Fruit fly (Drosophila melanogaster) whole organism, wandering third instar larva: ENCODE data around the gene OXA1L.
A peak's percentile ranks its signal among the peaks of the same experiment; 100 is the strongest.

ENCODE experiments used
- Abd-B ChIP-seq: fragments of >200 bp; optimal IDR thresholded peaks from 2 replicates; lab custom pipeline; 2017; ENCODE audit warnings: missing biosample characterization, missing genetic modification characterization
- CG32264 ChIP-seq: fragments of 200-800 bp; sonication (Bioruptor generic); optimal IDR thresholded peaks from 2 replicates; lab custom pipeline; 2016; ENCODE audit warnings: missing biosample characterization, missing genetic modification characterization
- CG9705 ChIP-seq: fragments of 200-800 bp; sonication (Bioruptor generic); optimal IDR thresholded peaks from 2 replicates; lab custom pipeline; 2018; ENCODE audit warnings: missing biosample characterization, mild to moderate bottlenecking, missing genetic modification characterization
- CrebA ChIP-seq: fragments of 200-800 bp; sonication (Bioruptor generic); optimal IDR thresholded peaks from 2 replicates; lab custom pipeline; 2016; ENCODE audit warnings: missing biosample characterization, mild to moderate bottlenecking, missing genetic modification characterization, borderline replicate concordance
- Dfd ChIP-seq: fragments of >200 bp; optimal IDR thresholded peaks from 2 replicates; lab custom pipeline; 2017; ENCODE audit warnings: missing biosample characterization, missing genetic modification characterization
- Dif ChIP-seq: fragments of 200-275, 200-300 bp; sonication (Bioruptor generic); optimal IDR thresholded peaks from 2 replicates; lab custom pipeline; 2018; ENCODE audit warnings: missing biosample characterization, missing genetic modification characterization; ENCODE audit not compliant: partially characterized antibody
- GATAd ChIP-seq: sonication (Bioruptor generic); optimal IDR thresholded peaks from 2 replicates; lab custom pipeline; 2016; ENCODE audit warnings: missing biosample characterization, missing genetic modification characterization
- HLH106 ChIP-seq: fragments of 200-800 bp; optimal IDR thresholded peaks from 3 replicates; lab custom pipeline; 2019; ENCODE audit warnings: missing biosample characterization, mild to moderate bottlenecking, missing genetic modification characterization, moderate library complexity
- Hnf4 ChIP-seq: fragments of 200-800 bp; sonication (Bioruptor generic); optimal IDR thresholded peaks from 2 replicates; lab custom pipeline; 2016; ENCODE audit warnings: missing biosample characterization, mild to moderate bottlenecking, missing genetic modification characterization
- Hr78 ChIP-seq: fragments of >200 bp; optimal IDR thresholded peaks from 2 replicates; lab custom pipeline; 2017; ENCODE audit warnings: missing biosample characterization, missing genetic modification characterization
- Hr83 ChIP-seq: fragments of 200-300 bp; sonication (Bioruptor generic); optimal IDR thresholded peaks from 2 replicates; lab custom pipeline; 2016; ENCODE audit warnings: missing biosample characterization, mild to moderate bottlenecking, missing genetic modification characterization, moderate library complexity; ENCODE audit not compliant: poor library complexity, severe bottlenecking
- Jra ChIP-seq: sonication (Bioruptor generic); optimal IDR thresholded peaks from 2 replicates; lab custom pipeline; 2016; ENCODE audit warnings: missing biosample characterization, missing genetic modification characterization
- Mio ChIP-seq: sonication (Bioruptor generic); optimal IDR thresholded peaks from 2 replicates; lab custom pipeline; 2016; ENCODE audit warnings: missing biosample characterization, missing genetic modification characterization
- Myc ChIP-seq: fragments of >200 bp; optimal IDR thresholded peaks from 2 replicates; lab custom pipeline; 2017
- N ChIP-seq: fragments of >200 bp; optimal IDR thresholded peaks from 2 replicates; lab custom pipeline; 2018; ENCODE audit warnings: missing biosample characterization, missing external identifiers, missing genetic modification characterization
- OdsH ChIP-seq: fragments of 200-800 bp; sonication (Bioruptor generic); optimal IDR thresholded peaks from 2 replicates; lab custom pipeline; 2016; ENCODE audit warnings: missing biosample characterization, mild to moderate bottlenecking, missing genetic modification characterization
- Rel ChIP-seq, 2 experiments: fragments of 200-800 bp; sonication (Bioruptor generic) in 1 of 2; optimal IDR thresholded peaks; 2 replicates in 1 of 2; 3 replicates in 1 of 2; lab custom pipeline; 2016 to 2019; ENCODE audit warnings: mild to moderate bottlenecking in 2 of 2, missing biosample characterization in 2 of 2, missing genetic modification characterization in 2 of 2, moderate library complexity in 1 of 2
- Sp1 ChIP-seq: fragments of 200-800 bp; sonication (Bioruptor generic); optimal IDR thresholded peaks from 3 replicates; lab custom pipeline; 2019; ENCODE audit warnings: missing biosample characterization, mild to moderate bottlenecking, missing genetic modification characterization, moderate library complexity
- Vsx2 ChIP-seq: fragments of 200-300, 225-300 bp; sonication (Bioruptor generic); optimal IDR thresholded peaks from 2 replicates; lab custom pipeline; 2018; ENCODE audit warnings: missing biosample characterization, missing genetic modification characterization; ENCODE audit not compliant: partially characterized antibody
- br ChIP-seq: fragments of 200-800 bp; sonication (Bioruptor generic); optimal IDR thresholded peaks from 2 replicates; lab custom pipeline; 2016; ENCODE audit warnings: missing biosample characterization, missing genetic modification characterization
- brk ChIP-seq: fragments of 200-800 bp; sonication (Bioruptor generic); optimal IDR thresholded peaks from 2 replicates; lab custom pipeline; 2016; ENCODE audit warnings: missing biosample characterization, mild to moderate bottlenecking, missing genetic modification characterization
- dl ChIP-seq, 2 experiments: fragments of 175-275, 200-275 bp in 1 of 2; fragments of 200-275 bp in 1 of 2; sonication (Bioruptor generic); optimal IDR thresholded peaks; lab custom pipeline; 2018; ENCODE audit warnings: mild to moderate bottlenecking in 2 of 2, missing biosample characterization in 2 of 2, missing genetic modification characterization in 2 of 2, moderate library complexity in 2 of 2; ENCODE audit not compliant: partially characterized antibody in 2 of 2, insufficient read depth in 1 of 2
- dmrt93B ChIP-seq: fragments of 200-800 bp; sonication (Bioruptor generic); optimal IDR thresholded peaks from 2 replicates; lab custom pipeline; 2018; ENCODE audit warnings: missing biosample characterization, mild to moderate bottlenecking, missing genetic modification characterization
- dsf ChIP-seq: sonication (Bioruptor generic); optimal IDR thresholded peaks from 2 replicates; lab custom pipeline; 2016; ENCODE audit warnings: missing biosample characterization, missing genetic modification characterization, borderline replicate concordance
- ey ChIP-seq: fragments of 200-800 bp; sonication (Bioruptor generic); optimal IDR thresholded peaks from 2 replicates; lab custom pipeline; 2016; ENCODE audit warnings: missing biosample characterization, missing genetic modification characterization
- foxo ChIP-seq, 2 experiments: fragments of 200-800 bp; sonication (Bioruptor generic); optimal IDR thresholded peaks; 2 replicates in 1 of 2; 3 replicates in 1 of 2; lab custom pipeline; 2016 to 2017; ENCODE audit warnings: missing biosample characterization in 2 of 2, missing genetic modification characterization in 2 of 2
- fru ChIP-seq: fragments of 200-800 bp; sonication (Bioruptor generic); optimal IDR thresholded peaks from 3 replicates; lab custom pipeline; 2016; ENCODE audit warnings: missing biosample characterization, mild to moderate bottlenecking, missing genetic modification characterization
- h ChIP-seq: fragments of 200-800 bp; sonication (Bioruptor generic); optimal IDR thresholded peaks from 3 replicates; lab custom pipeline; 2016; ENCODE audit warnings: missing biosample characterization, mild to moderate bottlenecking, missing genetic modification characterization
- jim ChIP-seq: fragments of 175-275, 200-325 bp; sonication (Bioruptor generic); optimal IDR thresholded peaks from 2 replicates; lab custom pipeline; 2016; ENCODE audit warnings: missing biosample characterization, mild to moderate bottlenecking, missing genetic modification characterization
- lola ChIP-seq: fragments of >200 bp; optimal IDR thresholded peaks from 2 replicates; lab custom pipeline; 2017; ENCODE audit warnings: missing biosample characterization, missing genetic modification characterization
- pan ChIP-seq: fragments of >200 bp; optimal IDR thresholded peaks from 2 replicates; lab custom pipeline; 2017
- psq ChIP-seq: fragments of 200-800 bp; sonication (Bioruptor generic); optimal IDR thresholded peaks from 3 replicates; lab custom pipeline; 2017; ENCODE audit warnings: missing biosample characterization, mild to moderate bottlenecking, missing genetic modification characterization, moderate library complexity
- rgr ChIP-seq: fragments of 200-800 bp; sonication (Bioruptor generic); optimal IDR thresholded peaks from 3 replicates; lab custom pipeline; 2016; ENCODE audit warnings: missing biosample characterization, mild to moderate bottlenecking, missing genetic modification characterization
- sage ChIP-seq: fragments of 200-800 bp; sonication (Bioruptor generic); optimal IDR thresholded peaks from 2 replicates; lab custom pipeline; 2016; ENCODE audit warnings: missing biosample characterization, mild to moderate bottlenecking, missing genetic modification characterization
- sv ChIP-seq: fragments of 200-800 bp; sonication (Bioruptor generic); optimal IDR thresholded peaks from 3 replicates; lab custom pipeline; 2016; ENCODE audit warnings: missing biosample characterization, missing genetic modification characterization
- tai ChIP-seq: sonication (Bioruptor generic); optimal IDR thresholded peaks from 2 replicates; lab custom pipeline; 2016; ENCODE audit warnings: missing biosample characterization, missing genetic modification characterization
- usp ChIP-seq: fragments of >200 bp; optimal IDR thresholded peaks from 2 replicates; lab custom pipeline; 2017; ENCODE audit warnings: missing biosample characterization, missing genetic modification characterization
- woc ChIP-seq: sonication (Bioruptor generic); optimal IDR thresholded peaks from 2 replicates; lab custom pipeline; 2016; ENCODE audit warnings: missing biosample characterization, mild to moderate bottlenecking, missing genetic modification characterization

Gene OXA1L

DNA sequence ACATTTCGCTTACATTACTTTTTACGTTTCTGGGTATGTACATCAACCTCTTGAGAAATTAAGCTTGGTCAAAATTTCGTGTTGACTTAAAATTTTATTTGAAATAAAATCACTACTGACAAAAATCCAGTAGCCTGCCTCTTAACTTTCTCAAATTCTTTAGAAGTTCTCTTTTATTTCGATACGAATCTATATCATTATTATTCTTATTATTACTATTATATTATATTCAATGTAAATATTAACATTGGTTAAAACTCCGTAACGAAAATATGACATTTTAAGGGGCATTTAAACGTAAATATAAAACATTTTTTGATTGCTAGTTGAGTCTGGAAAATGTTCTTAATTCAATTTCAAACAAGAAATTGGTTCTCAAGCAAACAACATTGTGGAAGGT lies at the start of gene OXA1L:
Gene OXA1L, minus strand, starts transcription at position 101 of the 400 bp plus-strand sequence.
- no peak for TF ChIP-seq h (GFP tag; lab: Kevin White, UChicago)
- no peak for TF ChIP-seq Mio (GFP tag; lab: Kevin White, UChicago)
- TF ChIP-seq OdsH (GFP tag; lab: Kevin White, UChicago): no peak
- no peak for TF ChIP-seq Rel (GFP tag; optimal IDR thresholded peaks at IDR 0.05; lab: Kevin White, UChicago)
- no peak for TF ChIP-seq Rel (tag; optimal IDR thresholded peaks at IDR 0.05; lab: Kevin White, UChicago)
- TF ChIP-seq Hr78 (GFP tag; lab: Kevin White, UChicago): no peak
- TF ChIP-seq dl (GFP tag; optimal IDR thresholded peaks at IDR 0.05; lab: Kevin White, UChicago; ENCODE audit: insufficient read depth in 1 of 2, partially characterized antibody in 2 of 2): no peak
- no peak for TF ChIP-seq jim (GFP tag; lab: Kevin White, UChicago)
- TF ChIP-seq foxo (GFP tag; optimal IDR thresholded peaks at IDR 0.05; lab: Kevin White, UChicago): no peak
- no peak for TF ChIP-seq sage (GFP tag; lab: Kevin White, UChicago)
- no peak for TF ChIP-seq Jra (GFP tag; lab: Kevin White, UChicago)
- no peak for TF ChIP-seq lola (GFP tag; lab: Kevin White, UChicago)
- TF ChIP-seq pan (lab: Kevin White, UChicago): no peak
- no peak for TF ChIP-seq Dfd (GFP tag; lab: Kevin White, UChicago)
- no peak for TF ChIP-seq Myc (lab: Kevin White, UChicago)

dm6 chr3L:10934983-10935539 lies 48.8 kb upstream of the OXA1L start:
- TF ChIP-seq Abd-B (GFP tag; lab: Kevin White, UChicago) (no peak), dl (GFP tag; optimal IDR thresholded peaks at IDR 0.05; lab: Kevin White, UChicago; ENCODE audit: insufficient read depth in 1 of 2, partially characterized antibody in 2 of 2) (no peak), fru (GFP tag; lab: Kevin White, UChicago) (peak; percentile 44), Jra (GFP tag; lab: Kevin White, UChicago) (peak; percentile 5), tai (GFP tag; lab: Kevin White, UChicago) (no peak), Sp1 (GFP tag; lab: Kevin White, UChicago) (peak; percentile 44), CG32264 (GFP tag; lab: Kevin White, UChicago) (no peak), jim (GFP tag; lab: Kevin White, UChicago) (no peak), Vsx2 (GFP tag; lab: Kevin White, UChicago) (no peak), foxo (GFP tag; optimal IDR thresholded peaks at IDR 0.05; lab: Kevin White, UChicago) (peak in 1 of 2 experiments; percentile 17), Myc (lab: Kevin White, UChicago) (no peak), dmrt93B (no peak), Dfd (GFP tag; lab: Kevin White, UChicago) (no peak), pan (lab: Kevin White, UChicago) (no peak), dsf (no peak), rgr (GFP tag; lab: Kevin White, UChicago) (no peak), Hr83 (GFP tag; lab: Kevin White, UChicago) (no peak), psq (GFP tag; lab: Kevin White, UChicago) (peak; percentile 46), N (GFP tag; lab: Kevin White, UChicago) (no peak), woc (GFP tag; lab: Kevin White, UChicago) (peak; percentile 69), brk (GFP tag; lab: Kevin White, UChicago) (no peak), sv (GFP tag; lab: Kevin White, UChicago) (no peak), Dif (no peak), HLH106 (tag; lab: Kevin White, UChicago) (peak; percentile 47), OdsH (GFP tag; lab: Kevin White, UChicago) (peak; percentile 21), GATAd (GFP tag; lab: Kevin White, UChicago) (no peak), Hnf4 (GFP tag; lab: Kevin White, UChicago) (peak; percentile 1), Hr78 (GFP tag; lab: Kevin White, UChicago) (no peak), Rel (GFP tag; optimal IDR thresholded peaks at IDR 0.05; lab: Kevin White, UChicago) (no peak), Rel (tag; optimal IDR thresholded peaks at IDR 0.05; lab: Kevin White, UChicago) (no peak), sage (GFP tag; lab: Kevin White, UChicago) (no peak), Mio (GFP tag; lab: Kevin White, UChicago) (no peak), ey (peak; percentile 44), usp (GFP tag; lab: Kevin White, UChicago) (no peak), h (GFP tag; lab: Kevin White, UChicago) (peak; percentile 49), lola (GFP tag; lab: Kevin White, UChicago) (no peak), CG9705 (GFP tag; lab: Kevin White, UChicago) (no peak), br (GFP tag; lab: Kevin White, UChicago) (no peak), CrebA (GFP tag; lab: Kevin White, UChicago) (no peak)
